Worm (Caenorhabditis elegans) whole organism, young adult: ENCODE results near the gene Y7A5A.8.

Experiments
- B0019.2 ChIP-seq: fragments of 200-800 bp; sonication (Bioruptor generic); conservative IDR thresholded peaks from 2 replicates; pipeline ENCODE4 v1.3.6; 2022; ENCODE audit warnings: missing genetic modification reagents, missing genetic modification characterization, missing compliant biosample characterization
- B0261.1 ChIP-seq: sonication (generic microtip); optimal IDR thresholded peaks from 2 replicates; lab custom pipeline; 2016; ENCODE audit warnings: mild to moderate bottlenecking, missing genetic modification characterization, moderate library complexity, missing compliant biosample characterization
- C17E4.6 ChIP-seq: fragments of 200-800 bp; sonication (Bioruptor generic); IDR thresholded peaks from 2 replicates; pipeline ENCODE4 v1.3.6; 2022; ENCODE audit warnings: missing genetic modification reagents, missing genetic modification characterization, missing compliant biosample characterization
- F10E7.11 ChIP-seq: sonication (generic microtip); optimal IDR thresholded peaks from 2 replicates; lab custom pipeline; 2017; ENCODE audit warnings: mild to moderate bottlenecking, missing genetic modification characterization, moderate library complexity, missing compliant biosample characterization
- F55B11.4 ChIP-seq: sonication (generic microtip); optimal IDR thresholded peaks from 2 replicates; lab custom pipeline; 2016; ENCODE audit warnings: missing compliant biosample characterization, missing genetic modification characterization, borderline replicate concordance; ENCODE audit not compliant: insufficient read depth
- F57A8.1 ChIP-seq: fragments of 200-800 bp; sonication (Bioruptor generic); optimal IDR thresholded peaks from 2 replicates; lab custom pipeline; 2018; ENCODE audit warnings: mild to moderate bottlenecking, missing genetic modification characterization, moderate library complexity, missing compliant biosample characterization
- F57C9.4 ChIP-seq: sonication (generic microtip); optimal IDR thresholded peaks from 2 replicates; lab custom pipeline; 2017; ENCODE audit warnings: mild to moderate bottlenecking, missing genetic modification characterization, missing compliant biosample characterization
- Y53G8AR.9 ChIP-seq: fragments of 200-800 bp; sonication (Bioruptor generic); conservative IDR thresholded peaks from 2 replicates; pipeline ENCODE4 v1.3.6; 2022; ENCODE audit warnings: missing genetic modification reagents, missing genetic modification characterization, missing compliant biosample characterization
- attf-6 ChIP-seq: fragments of 200-800 bp; sonication (Bioruptor generic); IDR thresholded peaks from 2 replicates; pipeline ENCODE4 v1.3.6; 2022; ENCODE audit warnings: missing genetic modification reagents, missing genetic modification characterization, missing compliant biosample characterization
- bed-1 ChIP-seq: fragments of 200-800 bp; sonication (Bioruptor generic); IDR thresholded peaks from 2 replicates; pipeline ENCODE4 v1.3.6; 2022; ENCODE audit warnings: missing genetic modification reagents, missing genetic modification characterization, missing compliant biosample characterization
- ceh-100 ChIP-seq: fragments of 200-800 bp; sonication (Bioruptor generic); IDR thresholded peaks from 2 replicates; pipeline ENCODE4 v1.3.6; 2022; ENCODE audit warnings: missing genetic modification reagents, missing genetic modification characterization, missing compliant biosample characterization
- ceh-40 ChIP-seq: fragments of 200-800 bp; sonication (Bioruptor generic); IDR thresholded peaks from 2 replicates; pipeline ENCODE4 v1.3.6; 2022; ENCODE audit warnings: missing genetic modification characterization, missing compliant biosample characterization
- chd-7 ChIP-seq: sonication (generic microtip); optimal IDR thresholded peaks from 2 replicates; lab custom pipeline; 2016; ENCODE audit warnings: mild to moderate bottlenecking, missing genetic modification characterization, moderate library complexity, missing compliant biosample characterization
- dox-1 ChIP-seq: fragments of 200-800 bp; sonication (Bioruptor generic); IDR thresholded peaks from 2 replicates; pipeline ENCODE4 v1.3.6; 2022; ENCODE audit warnings: missing genetic modification reagents, missing genetic modification characterization, missing compliant biosample characterization
- dpff-1 ChIP-seq: sonication (generic microtip); optimal IDR thresholded peaks from 2 replicates; lab custom pipeline; 2017; ENCODE audit warnings: mild to moderate bottlenecking, missing genetic modification characterization, missing compliant biosample characterization
- dpl-1 ChIP-seq: fragments of 150-350 bp; optimal IDR thresholded peaks from 2 replicates; lab custom pipeline; 2014; ENCODE audit warnings: missing biosample characterization, missing genetic modification reagents, missing genetic modification characterization
- ekl-4 ChIP-seq: fragments of 200-800 bp; sonication (Bioruptor generic); IDR thresholded peaks from 2 replicates; pipeline ENCODE4 v1.3.6; 2022; ENCODE audit warnings: missing genetic modification reagents, missing genetic modification characterization, missing compliant biosample characterization
- fkh-3 ChIP-seq: sonication (generic microtip); optimal IDR thresholded peaks from 2 replicates; lab custom pipeline; 2016; ENCODE audit warnings: mild to moderate bottlenecking, missing genetic modification characterization, missing compliant biosample characterization
- him-1 ChIP-seq: sonication (generic microtip); optimal IDR thresholded peaks from 2 replicates; lab custom pipeline; 2016; ENCODE audit warnings: missing genotype, missing genetic modification reagents, missing genetic modification characterization, missing compliant biosample characterization
- hmg-20 ChIP-seq: fragments of 200-800 bp; sonication (Bioruptor generic); IDR thresholded peaks from 2 replicates; pipeline ENCODE4 v1.3.6; 2022; ENCODE audit warnings: missing genetic modification reagents, missing genetic modification characterization, missing compliant biosample characterization
- let-607 ChIP-seq, 2 experiments: fragments of 200-800 bp in 1 of 2; sonication (Bioruptor generic) in 1 of 2; sonication (generic microtip) in 1 of 2; optimal IDR thresholded peaks; 2 replicates each; lab custom pipeline; 2016 to 2018; ENCODE audit warnings: mild to moderate bottlenecking in 2 of 2, missing compliant biosample characterization in 2 of 2, missing genetic modification characterization in 2 of 2, moderate library complexity in 2 of 2, missing genotype in 1 of 2
- lin-35 ChIP-seq, 3 experiments: fragments of 150-350 bp in 2 of 3; sonication (generic microtip) in 1 of 3; optimal IDR thresholded peaks; 2 replicates each; lab custom pipeline; 2014 to 2018; ENCODE audit warnings: missing biosample characterization in 3 of 3, missing genetic modification characterization in 3 of 3, missing genetic modification reagents in 3 of 3
- lin-54 ChIP-seq: fragments of 200-800 bp; sonication (Bioruptor generic); optimal IDR thresholded peaks from 2 replicates; lab custom pipeline; 2018; ENCODE audit warnings: mild to moderate bottlenecking, missing genetic modification characterization, missing compliant biosample characterization
- lsl-1 ChIP-seq: fragments of 200-800 bp; sonication (Bioruptor generic); optimal IDR thresholded peaks from 2 replicates; lab custom pipeline; 2018; ENCODE audit warnings: mild to moderate bottlenecking, missing genetic modification characterization, moderate library complexity, missing compliant biosample characterization
- madf-10 ChIP-seq: sonication (generic microtip); optimal IDR thresholded peaks from 2 replicates; lab custom pipeline; 2016; ENCODE audit warnings: mild to moderate bottlenecking, missing genetic modification characterization, missing compliant biosample characterization
- madf-3 ChIP-seq: fragments of 200-800 bp; sonication (Bioruptor generic); IDR thresholded peaks from 2 replicates; pipeline ENCODE4 v1.3.6; 2022; ENCODE audit warnings: missing genetic modification reagents, missing genetic modification characterization, missing compliant biosample characterization
- madf-8 ChIP-seq: fragments of 200-800 bp; sonication (Bioruptor generic); conservative IDR thresholded peaks from 2 replicates; pipeline ENCODE4 v1.3.6; 2022; ENCODE audit warnings: missing genetic modification reagents, missing genetic modification characterization, missing compliant biosample characterization
- mel-28 ChIP-seq: sonication (generic microtip); optimal IDR thresholded peaks from 2 replicates; lab custom pipeline; 2016; ENCODE audit warnings: borderline replicate concordance, mild to moderate bottlenecking, missing genetic modification characterization, missing compliant biosample characterization
- mes-4 ChIP-seq: sonication (generic microtip); optimal IDR thresholded peaks from 2 replicates; lab custom pipeline; 2016; ENCODE audit warnings: missing genotype, missing genetic modification characterization, missing compliant biosample characterization
- mxl-1 ChIP-seq: sonication (generic microtip); optimal IDR thresholded peaks from 2 replicates; lab custom pipeline; 2016; ENCODE audit warnings: missing genetic modification characterization, missing compliant biosample characterization
- nfyb-1 ChIP-seq: fragments of 200-800 bp; sonication (Bioruptor generic); IDR thresholded peaks from 2 replicates; pipeline ENCODE4 v1.3.6; 2022; ENCODE audit warnings: missing genetic modification reagents, missing genetic modification characterization, missing compliant biosample characterization
- nhr-179 ChIP-seq: sonication (generic microtip); optimal IDR thresholded peaks from 2 replicates; lab custom pipeline; 2016; ENCODE audit warnings: mild to moderate bottlenecking, missing genetic modification characterization, missing compliant biosample characterization
- pbrm-1 ChIP-seq: fragments of 200-800 bp; sonication (Bioruptor generic); IDR thresholded peaks from 2 replicates; pipeline ENCODE4 v1.3.6; 2022; ENCODE audit warnings: missing genetic modification reagents, missing genetic modification characterization, missing compliant biosample characterization
- rcor-1 ChIP-seq: fragments of 200-800 bp; sonication (Bioruptor generic); IDR thresholded peaks from 2 replicates; pipeline ENCODE4 v1.3.6; 2022; ENCODE audit warnings: missing genetic modification reagents, missing genetic modification characterization, missing compliant biosample characterization
- rec-8 ChIP-seq, 2 experiments: sonication (generic microtip); optimal IDR thresholded peaks; 2 replicates each; lab custom pipeline; 2016; ENCODE audit warnings: mild to moderate bottlenecking in 2 of 2, missing genetic modification characterization in 2 of 2, missing genetic modification reagents in 2 of 2, missing genotype in 2 of 2, missing biosample characterization in 1 of 2, missing compliant biosample characterization in 1 of 2, moderate library complexity in 1 of 2
- repo-1 ChIP-seq: sonication (generic microtip); optimal IDR thresholded peaks from 2 replicates; lab custom pipeline; 2017; ENCODE audit warnings: mild to moderate bottlenecking, missing genetic modification characterization, missing compliant biosample characterization
- rpc-1 ChIP-seq, 2 experiments: fragments of 150-350 bp in 1 of 2; sonication (generic microtip) in 1 of 2; optimal IDR thresholded peaks; 2 replicates each; lab custom pipeline; 2014 to 2018; ENCODE audit warnings: missing biosample characterization in 1 of 2, missing genetic modification characterization in 1 of 2, missing genetic modification reagents in 1 of 2, missing genotype in 1 of 2
- sea-2 ChIP-seq: fragments of 200-800 bp; sonication (Bioruptor generic); IDR thresholded peaks from 2 replicates; pipeline ENCODE4 v1.3.6; 2022; ENCODE audit warnings: missing genetic modification characterization, missing compliant biosample characterization
- somi-1 ChIP-seq: fragments of 200-800 bp; sonication (Bioruptor generic); optimal IDR thresholded peaks from 2 replicates; lab custom pipeline; 2018; ENCODE audit warnings: mild to moderate bottlenecking, missing genetic modification characterization, missing compliant biosample characterization
- tbp1 ChIP-seq: fragments of 200-800 bp; sonication (Bioruptor generic); optimal IDR thresholded peaks from 2 replicates; lab custom pipeline; 2018; ENCODE audit warnings: mild to moderate bottlenecking, missing genetic modification characterization, missing compliant biosample characterization
- tlf-1 ChIP-seq: fragments of 200-800 bp; sonication (Bioruptor generic); optimal IDR thresholded peaks from 2 replicates; lab custom pipeline; 2018; ENCODE audit warnings: mild to moderate bottlenecking, missing genetic modification characterization, missing compliant biosample characterization
- unc-130 ChIP-seq: sonication (generic microtip); optimal IDR thresholded peaks from 2 replicates; lab custom pipeline; 2016; ENCODE audit warnings: missing genetic modification reagents, missing genetic modification characterization, missing compliant biosample characterization
- xnd-1 ChIP-seq: sonication (generic microtip); optimal IDR thresholded peaks from 2 replicates; lab custom pipeline; 2016; ENCODE audit warnings: missing genotype, missing genetic modification reagents, missing genetic modification characterization, missing compliant biosample characterization
- zfh-2 ChIP-seq: fragments of 200-800 bp; sonication (Bioruptor generic); conservative IDR thresholded peaks from 2 replicates; pipeline ENCODE4 v1.3.6; 2022; ENCODE audit warnings: missing genetic modification reagents, missing genetic modification characterization, missing compliant biosample characterization
- zim-3 ChIP-seq: sonication (generic microtip); optimal IDR thresholded peaks from 2 replicates; lab custom pipeline; 2017; ENCODE audit warnings: mild to moderate bottlenecking, missing genetic modification characterization, moderate library complexity, missing compliant biosample characterization
- ztf-22 ChIP-seq: fragments of 200-800 bp; sonication (Bioruptor generic); optimal IDR thresholded peaks from 2 replicates; lab custom pipeline; 2018; ENCODE audit warnings: mild to moderate bottlenecking, missing genetic modification characterization, moderate library complexity, missing compliant biosample characterization
- ztf-28 ChIP-seq: fragments of 200-800 bp; sonication (Bioruptor generic); IDR thresholded peaks from 2 replicates; pipeline ENCODE4 v1.3.6; 2022; ENCODE audit warnings: missing genetic modification reagents, missing genetic modification characterization, missing compliant biosample characterization
- ztf-6 ChIP-seq: fragments of 200-800 bp; sonication (Bioruptor generic); IDR thresholded peaks from 2 replicates; pipeline ENCODE4 v1.3.6; 2022; ENCODE audit warnings: missing genetic modification reagents, missing genetic modification characterization, missing compliant biosample characterization

The Y7A5A.8 gene

DNA sequence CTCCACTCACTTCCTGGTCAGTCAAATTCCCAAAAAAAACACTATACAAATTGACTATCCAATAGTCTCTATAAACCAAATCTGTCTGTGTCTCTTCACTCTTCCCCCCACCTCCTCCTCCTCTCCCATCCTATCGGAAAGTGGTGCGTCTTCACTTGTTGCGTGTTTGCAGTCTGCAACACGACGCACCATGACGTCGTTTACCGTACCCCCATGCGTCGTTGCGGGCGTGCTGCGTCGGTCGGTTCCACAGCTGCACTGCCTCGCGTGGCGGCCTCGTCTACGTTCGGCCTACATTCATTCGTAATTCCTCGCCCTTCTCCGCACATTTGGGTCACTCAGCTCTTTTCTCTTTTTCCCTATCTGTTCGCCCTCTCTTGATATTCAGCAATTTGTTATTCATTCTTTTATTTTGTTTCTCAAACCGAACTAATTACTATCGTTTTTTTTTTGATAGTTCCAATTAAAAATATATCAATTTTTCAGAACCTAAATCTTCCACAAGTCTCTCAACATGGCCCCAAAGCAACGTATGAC, 18.9 kb downstream of the Y7A5A.8 start, which contains the start of gene serp-1.1 (continued):
- TF ChIP-seq zfh-2 (GFP tag; lab: Robert Waterston, UW) (peak; percentile 100), ceh-100 (GFP tag; lab: Robert Waterston, UW) (peak; percentile 84), madf-10 (tag; lab: Kevin White, UChicago) (peak; percentile 98), lin-35 (GFP tag; optimal IDR thresholded peaks at IDR 0.05; lab: Kevin White, UChicago) (peak in 2 of 3 experiments; percentile 61 to 90), rcor-1 (GFP tag; lab: Robert Waterston, UW) (peak; percentile 94), F55B11.4 (tag; lab: Kevin White, UChicago) (no peak), ekl-4 (GFP tag; lab: Robert Waterston, UW) (peak; percentile 95), dpl-1 (GFP tag; lab: Kevin White, UChicago) (peak; percentile 36), B0019.2 (GFP tag; lab: Robert Waterston, UW) (no peak; the same call in 1 of the 2 replicates), Y53G8AR.9 (GFP tag; lab: Robert Waterston, UW) (peak; percentile 97), lsl-1 (peak; percentile 35), xnd-1 (no peak), hmg-20 (peak; percentile 92), pbrm-1 (GFP tag; lab: Robert Waterston, UW) (peak; percentile 96), tbp1 (GFP tag; lab: Kevin White, UChicago) (peak; percentile 77), him-1 (tag; lab: Kevin White, UChicago) (no peak), tlf-1 (peak; percentile 96), let-607 (tag; optimal IDR thresholded peaks at IDR 0.05; lab: Kevin White, UChicago) (peak; percentile 100), rpc-1 (optimal IDR thresholded peaks at IDR 0.05; lab: Kevin White, UChicago) (peak; percentile 32), rpc-1 (tag; optimal IDR thresholded peaks at IDR 0.05; lab: Kevin White, UChicago) (no peak), C17E4.6 (GFP tag; lab: Robert Waterston, UW) (peak; percentile 80), mes-4 (no peak), repo-1 (tag; lab: Kevin White, UChicago) (peak; percentile 94), madf-8 (GFP tag; lab: Robert Waterston, UW) (no peak), nfyb-1 (peak; percentile 99), dpff-1 (tag; lab: Kevin White, UChicago) (peak; percentile 17), rec-8 (tag; optimal IDR thresholded peaks at IDR 0.05; lab: Kevin White, UChicago) (no peak), zim-3 (peak; percentile 68), B0261.1 (tag; lab: Kevin White, UChicago) (peak; percentile 38), fkh-3 (tag; lab: Kevin White, UChicago) (no peak), ztf-22 (GFP tag; lab: Kevin White, UChicago) (peak; percentile 98), ceh-40 (GFP tag; lab: Robert Waterston, UW) (0 out of 2 replicates have a peak, but pooled peaks have one; percentile 51), madf-3 (GFP tag; lab: Robert Waterston, UW) (peak; percentile 90), somi-1 (GFP tag; lab: Kevin White, UChicago) (peak; percentile 97), F57A8.1 (peak; percentile 50), mel-28 (tag; lab: Kevin White, UChicago) (no peak), dox-1 (GFP tag; lab: Robert Waterston, UW) (peak; percentile 98), F10E7.11 (no peak), unc-130 (GFP tag; lab: Kevin White, UChicago) (no peak), nhr-179 (tag; lab: Kevin White, UChicago) (no peak), sea-2 (GFP tag; lab: Robert Waterston, UW) (peak; percentile 60; the same call in 1 of the 2 replicates), attf-6 (GFP tag; lab: Robert Waterston, UW) (no peak), F57C9.4 (peak; percentile 79), lin-54 (GFP tag; lab: Kevin White, UChicago) (peak; percentile 88), ztf-6 (GFP tag; lab: Robert Waterston, UW) (peak; percentile 75), ztf-28 (GFP tag; lab: Robert Waterston, UW) (no peak), bed-1 (GFP tag; lab: Robert Waterston, UW) (no peak), chd-7 (peak; percentile 99), mxl-1 (tag; lab: Kevin White, UChicago) (peak; percentile 38)
